Worm (Caenorhabditis elegans) whole organism, L4 larva: Measurements from ENCODE around the gene F59A6.11.

Source experiments
- R02D3.7 ChIP-seq: fragments of 150-350 bp; sonication (generic microtip); optimal IDR thresholded peaks from 3 replicates; lab custom pipeline; 2014; ENCODE audit warnings: missing biosample characterization, missing genetic modification characterization
- T20F7.1 ChIP-seq: fragments of 200-800 bp; sonication (Bioruptor generic); optimal IDR thresholded peaks from 2 replicates; lab custom pipeline; 2018; ENCODE audit warnings: mild to moderate bottlenecking, missing genetic modification characterization, missing compliant biosample characterization
- Y75B8A.6 ChIP-seq: fragments of 200-800 bp; sonication (Bioruptor generic); IDR thresholded peaks from 2 replicates; pipeline ENCODE4 v1.3.6; 2022; ENCODE audit warnings: missing genetic modification reagents, missing genetic modification characterization, missing compliant biosample characterization
- ZK337.2 ChIP-seq: fragments of 200-800 bp; sonication (Bioruptor generic); IDR thresholded peaks from 2 replicates; pipeline ENCODE4 v1.3.6; 2022; ENCODE audit warnings: missing genetic modification reagents, missing genetic modification characterization, missing compliant biosample characterization
- aha-1 ChIP-seq: fragments of 150-350 bp; peaks from one replicate; lab custom pipeline; 2014; ENCODE audit warnings: missing biosample characterization, missing genetic modification characterization
- cey-2 ChIP-seq: sonication (generic microtip); optimal IDR thresholded peaks from 3 replicates; lab custom pipeline; 2017; ENCODE audit warnings: missing genetic modification characterization, mild to moderate bottlenecking, missing compliant biosample characterization, antibody characterized with exemption, borderline replicate concordance; ENCODE audit not compliant: insufficient read depth
- daf-12 ChIP-seq: fragments of 150-350 bp; optimal IDR thresholded peaks from 2 replicates; lab custom pipeline; 2014; ENCODE audit warnings: missing biosample characterization, missing genetic modification reagents, missing genetic modification characterization
- daf-16 ChIP-seq, 3 experiments: sonication (generic microtip); optimal IDR thresholded peaks; 2 replicates each; lab custom pipeline; 2016 to 2017; ENCODE audit warnings: missing genetic modification characterization in 3 of 3, missing genetic modification reagents in 3 of 3, mild to moderate bottlenecking in 2 of 3, missing compliant biosample characterization in 2 of 3, missing biosample characterization in 1 of 3, moderate library complexity in 1 of 3
- daf-19 ChIP-seq: fragments of 200-800 bp; sonication (Bioruptor generic); conservative IDR thresholded peaks from 2 replicates; pipeline ENCODE4 v1.3.6; 2022; ENCODE audit warnings: missing genetic modification characterization, missing compliant biosample characterization
- dmd-6 ChIP-seq: fragments of 200-800 bp; sonication (Bioruptor generic); IDR thresholded peaks from 2 replicates; pipeline ENCODE4 v1.3.6; 2022; ENCODE audit warnings: missing genetic modification reagents, missing genetic modification characterization, missing compliant biosample characterization
- dmd-8 ChIP-seq: fragments of 200-800 bp; sonication (Bioruptor generic); IDR thresholded peaks from 2 replicates; pipeline ENCODE4 v1.3.6; 2022; ENCODE audit warnings: missing genetic modification characterization, missing compliant biosample characterization
- dve-1 ChIP-seq: sonication (generic microtip); optimal IDR thresholded peaks from 2 replicates; lab custom pipeline; 2017; ENCODE audit warnings: antibody characterized with exemption, mild to moderate bottlenecking, missing genetic modification characterization, missing compliant biosample characterization; ENCODE audit not compliant: insufficient read depth
- egl-27 ChIP-seq: sonication (generic microtip); optimal IDR thresholded peaks from 3 replicates; lab custom pipeline; 2017; ENCODE audit warnings: missing biosample characterization, missing genetic modification reagents, missing genetic modification characterization
- egl-43 ChIP-seq: fragments of 200-800 bp; sonication (Bioruptor generic); IDR thresholded peaks from 2 replicates; pipeline ENCODE4 v1.3.6; 2022; ENCODE audit warnings: missing genetic modification reagents, missing genetic modification characterization, missing compliant biosample characterization
- hlh-11 ChIP-seq: fragments of 200-800 bp; sonication (Bioruptor generic); optimal IDR thresholded peaks from 2 replicates; lab custom pipeline; 2018; ENCODE audit warnings: mild to moderate bottlenecking, missing genetic modification characterization, missing compliant biosample characterization
- hlh-30 ChIP-seq: sonication (generic microtip); optimal IDR thresholded peaks from 2 replicates; lab custom pipeline; 2017; ENCODE audit warnings: antibody characterized with exemption, mild to moderate bottlenecking, missing genetic modification characterization, missing compliant biosample characterization; ENCODE audit not compliant: insufficient read depth
- hmg-1.1 ChIP-seq: fragments of 200-800 bp; sonication (Bioruptor generic); IDR thresholded peaks from 2 replicates; pipeline ENCODE4 v1.3.6; 2022; ENCODE audit warnings: missing genetic modification reagents, missing genetic modification characterization, missing compliant biosample characterization
- lin-1 ChIP-seq: fragments of 200-800 bp; sonication (Bioruptor generic); IDR thresholded peaks from 2 replicates; pipeline ENCODE4 v1.3.6; 2022; ENCODE audit warnings: missing genetic modification reagents, missing genetic modification characterization, missing compliant biosample characterization
- lsy-2 ChIP-seq, 2 experiments: fragments of 150-350 bp in 1 of 2; sonication (generic microtip) in 1 of 2; optimal IDR thresholded peaks; 2 replicates each; lab custom pipeline; 2014 to 2017; ENCODE audit warnings: missing biosample characterization in 2 of 2, missing genetic modification characterization in 2 of 2
- mdl-1 ChIP-seq, 2 experiments: fragments of 150-350 bp in 1 of 2; sonication (generic microtip) in 1 of 2; optimal IDR thresholded peaks; 2 replicates each; lab custom pipeline; 2014 to 2017; ENCODE audit warnings: missing biosample characterization in 2 of 2, missing genetic modification characterization in 2 of 2
- mep-1 ChIP-seq: fragments of 150-350 bp; sonication (generic microtip); optimal IDR thresholded peaks from 3 replicates; lab custom pipeline; 2014; ENCODE audit warnings: missing biosample characterization, missing genetic modification characterization
- mxl-2 ChIP-seq: fragments of 200-800 bp; sonication (Bioruptor generic); conservative IDR thresholded peaks from 2 replicates; pipeline ENCODE4 v1.3.6; 2022; ENCODE audit warnings: missing genetic modification reagents, missing genetic modification characterization, missing compliant biosample characterization
- mxl-3 ChIP-seq: fragments of 200-800 bp; sonication (Bioruptor generic); optimal IDR thresholded peaks from 2 replicates; lab custom pipeline; 2018; ENCODE audit warnings: mild to moderate bottlenecking, missing genetic modification characterization, missing compliant biosample characterization
- nhr-10 ChIP-seq: fragments of 150-350 bp; optimal IDR thresholded peaks from 2 replicates; lab custom pipeline; 2014; ENCODE audit warnings: missing biosample characterization, missing genetic modification characterization
- nhr-111 ChIP-seq: fragments of 200-800 bp; sonication (Bioruptor generic); optimal IDR thresholded peaks from 2 replicates; lab custom pipeline; 2018; ENCODE audit warnings: mild to moderate bottlenecking, missing genetic modification characterization, missing compliant biosample characterization
- nhr-25 ChIP-seq: sonication (generic microtip); optimal IDR thresholded peaks from 2 replicates; lab custom pipeline; 2017; ENCODE audit warnings: missing genetic modification characterization, mild to moderate bottlenecking, missing compliant biosample characterization, antibody characterized with exemption, moderate library complexity, borderline replicate concordance; ENCODE audit not compliant: insufficient read depth
- nhr-28 ChIP-seq: fragments of 150-350 bp; optimal IDR thresholded peaks from 2 replicates; lab custom pipeline; 2014; ENCODE audit warnings: missing biosample characterization, missing genetic modification characterization
- nhr-41 ChIP-seq: fragments of 200-800 bp; sonication (Bioruptor generic); IDR thresholded peaks from 2 replicates; pipeline ENCODE4 v1.3.6; 2022; ENCODE audit warnings: missing genetic modification reagents, missing genetic modification characterization, missing compliant biosample characterization
- nhr-48 ChIP-seq: sonication (generic microtip); optimal IDR thresholded peaks from 2 replicates; lab custom pipeline; 2016; ENCODE audit warnings: mild to moderate bottlenecking, missing genetic modification characterization, missing compliant biosample characterization
- nhr-76 ChIP-seq: fragments of 150-350 bp; optimal IDR thresholded peaks from 2 replicates; lab custom pipeline; 2014; ENCODE audit warnings: missing biosample characterization, missing genetic modification characterization
- php-3 ChIP-seq: fragments of 200-800 bp; sonication (Bioruptor generic); IDR thresholded peaks from 2 replicates; pipeline ENCODE4 v1.3.6; 2022; ENCODE audit warnings: missing genetic modification reagents, missing genetic modification characterization, missing compliant biosample characterization
- pqm-1 ChIP-seq: sonication (generic microtip); optimal IDR thresholded peaks from 2 replicates; lab custom pipeline; 2017; ENCODE audit warnings: missing biosample characterization, missing genetic modification characterization
- snpc-4 ChIP-seq: fragments of 150-350 bp; optimal IDR thresholded peaks from 2 replicates; lab custom pipeline; 2014; ENCODE audit warnings: missing biosample characterization, missing genetic modification characterization
- spr-1 ChIP-seq: sonication (generic microtip); optimal IDR thresholded peaks from 2 replicates; lab custom pipeline; 2016; ENCODE audit warnings: mild to moderate bottlenecking, missing genetic modification characterization, missing compliant biosample characterization
- tra-1 ChIP-seq: fragments of 200-800 bp; sonication (Bioruptor generic); IDR thresholded peaks from 2 replicates; pipeline ENCODE4 v1.3.6; 2022; ENCODE audit warnings: missing genetic modification reagents, missing genetic modification characterization, missing compliant biosample characterization
- unc-62 ChIP-seq, 3 experiments: fragments of 150-350 bp in 1 of 3; sonication (generic microtip); optimal IDR thresholded peaks in 2 of 3; peaks in 1 of 3; 1 replicate in 1 of 3; 2 replicates in 2 of 3; lab custom pipeline; 2014 to 2017; ENCODE audit warnings: missing biosample characterization in 3 of 3, missing genetic modification characterization in 3 of 3, missing genetic modification reagents in 3 of 3, missing genotype in 1 of 3
- zfp-2 ChIP-seq: sonication (generic microtip); optimal IDR thresholded peaks from 2 replicates; lab custom pipeline; 2016; ENCODE audit warnings: mild to moderate bottlenecking, missing genetic modification characterization, missing compliant biosample characterization

Gene F59A6.11

DNA sequence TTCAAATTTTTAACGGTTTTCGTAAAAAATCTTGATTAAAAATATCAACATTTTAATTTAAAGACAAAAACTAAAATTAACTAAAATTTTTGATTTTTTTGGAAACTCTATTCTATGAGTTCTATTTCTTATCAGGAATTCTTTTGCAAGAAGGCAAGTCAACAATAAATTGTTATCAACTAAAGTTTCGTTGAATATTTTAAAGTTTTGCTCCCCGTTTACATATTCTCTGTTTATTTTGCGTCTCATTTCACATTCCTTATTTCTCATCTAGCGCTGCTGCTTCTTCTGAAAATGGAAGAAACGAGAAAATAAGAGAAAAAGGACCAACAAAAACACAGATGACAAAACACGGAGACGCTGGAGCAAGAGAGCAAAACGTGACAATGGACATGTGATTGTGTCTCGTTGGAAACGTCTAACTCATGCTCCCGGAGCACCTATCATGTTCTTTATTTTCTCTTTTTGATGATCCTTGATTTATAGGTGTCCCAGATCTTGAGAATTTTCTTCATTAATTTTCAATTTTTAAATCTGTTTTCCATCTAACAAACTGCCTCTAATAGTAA is 22.0 kb upstream of the F59A6.11 start:
- TF ChIP-seq daf-16 (GFP tag; optimal IDR thresholded peaks at IDR 0.05; lab: Kevin White, UChicago) (no peak), daf-16 (tag; optimal IDR thresholded peaks at IDR 0.05; lab: Kevin White, UChicago) (peak; percentile 61), mdl-1 (tag; optimal IDR thresholded peaks at IDR 0.05; lab: Kevin White, UChicago) (peak in 1 of 2 experiments; percentile 49), hmg-1.1 (0 out of 2 replicates have a peak, but pooled peaks have one; percentile 8), daf-12 (tag; lab: Kevin White, UChicago) (no peak), hlh-11 (tag; lab: Kevin White, UChicago) (peak; percentile 36), daf-19 (GFP tag; lab: Robert Waterston, UW) (no peak), nhr-111 (no peak), tra-1 (GFP tag; lab: Robert Waterston, UW) (no peak), dve-1 (tag; lab: Kevin White, UChicago) (peak; percentile 8), hlh-30 (tag; lab: Kevin White, UChicago) (peak; percentile 81), nhr-41 (GFP tag; lab: Robert Waterston, UW) (no peak), nhr-48 (no peak), aha-1 (peak; percentile 14), spr-1 (tag; lab: Kevin White, UChicago) (no peak)

DNA sequence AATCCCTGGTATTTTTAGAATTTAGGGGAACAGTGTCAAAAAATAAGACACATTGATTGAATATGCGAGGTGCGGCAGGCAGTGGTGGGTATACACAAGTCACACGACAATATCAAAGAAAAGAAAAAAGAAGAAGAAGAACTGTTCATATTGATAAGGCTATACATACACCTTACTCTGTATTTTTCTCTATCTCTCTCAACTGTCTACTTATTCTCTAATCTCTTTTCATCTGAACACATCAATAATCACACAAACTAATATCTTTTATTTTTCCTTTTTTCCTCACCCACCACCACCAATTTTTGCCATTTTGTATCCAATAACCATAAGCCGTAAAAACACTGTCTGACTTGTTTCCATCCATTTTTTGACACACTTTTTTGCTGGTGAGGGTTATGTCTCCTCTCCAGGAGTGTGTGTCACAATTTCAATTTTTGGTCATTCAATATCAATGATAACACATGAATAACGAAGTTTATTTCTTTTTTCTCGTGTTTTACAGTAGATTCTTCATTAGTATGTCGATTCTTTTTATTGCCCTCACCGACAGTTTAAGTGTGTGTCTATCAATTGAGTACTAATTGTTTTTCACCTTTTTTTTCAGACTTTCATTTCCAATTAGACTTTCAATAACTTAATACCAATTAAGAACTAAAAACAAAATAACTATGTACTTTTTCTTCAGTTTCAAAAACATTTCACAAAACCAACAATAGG is 21.0 kb upstream of the F59A6.11 start:
- TF ChIP-seq mep-1 (tag; lab: Kevin White, UChicago), result peak; percentile 42
- TF ChIP-seq nhr-25 (tag; lab: Kevin White, UChicago), result peak; percentile 17
- TF ChIP-seq zfp-2 (tag; lab: Kevin White, UChicago), result no peak
- TF ChIP-seq php-3 (GFP tag; lab: Robert Waterston, UW), result peak; percentile 82
- no peak for TF ChIP-seq egl-27 (tag; lab: Kevin White, UChicago)
- no peak for TF ChIP-seq Y75B8A.6 (GFP tag; lab: Robert Waterston, UW)
- TF ChIP-seq ZK337.2 (GFP tag; lab: Robert Waterston, UW), result no peak
- peak; percentile 9 for TF ChIP-seq mxl-3 (GFP tag; lab: Kevin White, UChicago)
- TF ChIP-seq cey-2 (tag; lab: Kevin White, UChicago), result peak; percentile 32
- TF ChIP-seq lin-1 (GFP tag; lab: Robert Waterston, UW), result peak; percentile 54; the same call in 1 of the 2 replicates
- peak in 1 of 2 experiments; percentile 88 for TF ChIP-seq unc-62 (GFP tag; optimal IDR thresholded peaks at IDR 0.05 in 1 of 2; lab: Kevin White, UChicago)
- TF ChIP-seq unc-62 (tag; optimal IDR thresholded peaks at IDR 0.05; lab: Kevin White, UChicago), result no peak
- TF ChIP-seq mdl-1 (tag; optimal IDR thresholded peaks at IDR 0.05; lab: Kevin White, UChicago), result peak in 1 of 2 experiments; percentile 42
- TF ChIP-seq dmd-6 (GFP tag; lab: Robert Waterston, UW), result peak; percentile 81
- TF ChIP-seq snpc-4 (tag; lab: Kevin White, UChicago), result no peak
- no peak for TF ChIP-seq daf-16 (GFP tag; optimal IDR thresholded peaks at IDR 0.05; lab: Kevin White, UChicago)
- peak; percentile 53 for TF ChIP-seq daf-16 (tag; optimal IDR thresholded peaks at IDR 0.05; lab: Kevin White, UChicago)
- no peak for TF ChIP-seq egl-43
- peak; percentile 4 for TF ChIP-seq nhr-76 (tag; lab: Kevin White, UChicago)
- no peak for TF ChIP-seq R02D3.7 (tag; lab: Kevin White, UChicago)
- peak; percentile 60 for TF ChIP-seq nhr-10 (tag; lab: Kevin White, UChicago)
- TF ChIP-seq mxl-2 (GFP tag; lab: Robert Waterston, UW), result no peak
- TF ChIP-seq nhr-48, result peak; percentile 25
- peak; percentile 82 for TF ChIP-seq hlh-11 (tag; lab: Kevin White, UChicago)
- peak; percentile 83 for TF ChIP-seq dve-1 (tag; lab: Kevin White, UChicago)
- peak; percentile 62 for TF ChIP-seq hlh-30 (tag; lab: Kevin White, UChicago)
- peak; percentile 83 for TF ChIP-seq nhr-28 (tag; lab: Kevin White, UChicago)
- TF ChIP-seq T20F7.1 (GFP tag; lab: Kevin White, UChicago), result peak; percentile 65
- TF ChIP-seq dmd-8 (GFP tag; lab: Robert Waterston, UW), result no peak
- TF ChIP-seq pqm-1, result peak; percentile 44
- peak in 1 of 2 experiments; percentile 25 for TF ChIP-seq lsy-2 (tag; optimal IDR thresholded peaks at IDR 0.05; lab: Kevin White, UChicago)
